Worm (Caenorhabditis elegans) whole organism, early embryonic: Measurements from ENCODE around the gene C08G9.1.

ENCODE experiments used
- B0310.2 ChIP-seq: sonication (generic microtip); optimal IDR thresholded peaks from 2 replicates; lab custom pipeline; 2016; ENCODE audit warnings: mild to moderate bottlenecking, missing genetic modification characterization, missing compliant biosample characterization
- F13C5.2 ChIP-seq: sonication (generic microtip); optimal IDR thresholded peaks from 2 replicates; lab custom pipeline; 2017; ENCODE audit warnings: mild to moderate bottlenecking, missing genetic modification characterization, inconsistent platforms, missing compliant biosample characterization
- ama-1 ChIP-seq: fragments of 150-350 bp; optimal IDR thresholded peaks from 2 replicates; lab custom pipeline; 2014
- ets-7 ChIP-seq: sonication (generic microtip); optimal IDR thresholded peaks from 2 replicates; lab custom pipeline; 2016; ENCODE audit warnings: missing genotype, missing genetic modification characterization, missing compliant biosample characterization
- flt-1 ChIP-seq: fragments of 200-800 bp; sonication (Bioruptor generic); IDR thresholded peaks from 2 replicates; pipeline ENCODE4 v1.3.6; 2022; ENCODE audit warnings: missing genetic modification characterization, missing compliant biosample characterization
- hmbx-1 ChIP-seq: sonication (generic microtip); optimal IDR thresholded peaks from 2 replicates; lab custom pipeline; 2016; ENCODE audit warnings: mild to moderate bottlenecking, missing genetic modification characterization, missing compliant biosample characterization
- scrt-1 ChIP-seq: fragments of 200-800 bp; sonication (Bioruptor generic); IDR thresholded peaks from 2 replicates; pipeline ENCODE4 v1.3.6; 2022; ENCODE audit warnings: missing genetic modification characterization, missing compliant biosample characterization
- sea-1 ChIP-seq: fragments of 200-800 bp; sonication (Bioruptor generic); conservative IDR thresholded peaks from 2 replicates; pipeline ENCODE4 v1.3.6; 2022; ENCODE audit warnings: missing genetic modification characterization, missing compliant biosample characterization

- TF ChIP-seq hmbx-1 (tag; lab: Kevin White, UChicago) = no peak
- TF ChIP-seq scrt-1 (GFP tag; lab: Robert Waterston, UW) = no peak
- TF ChIP-seq flt-1 = no peak
- TF ChIP-seq sea-1 (GFP tag; lab: Robert Waterston, UW) = no peak
- no peak for TF ChIP-seq ets-7 (tag; lab: Kevin White, UChicago)
- no peak for TF ChIP-seq ama-1 (lab: Kevin White, UChicago)
- no peak for TF ChIP-seq B0310.2
- no peak for TF ChIP-seq F13C5.2 (tag; lab: Kevin White, UChicago)
Measured at ce11 chrIV:7689326-7689725, 30.8 kb downstream of the C08G9.1 start.
